Fruit fly (Drosophila melanogaster): ENCODE data around the gene mEFTs.

DNA sequence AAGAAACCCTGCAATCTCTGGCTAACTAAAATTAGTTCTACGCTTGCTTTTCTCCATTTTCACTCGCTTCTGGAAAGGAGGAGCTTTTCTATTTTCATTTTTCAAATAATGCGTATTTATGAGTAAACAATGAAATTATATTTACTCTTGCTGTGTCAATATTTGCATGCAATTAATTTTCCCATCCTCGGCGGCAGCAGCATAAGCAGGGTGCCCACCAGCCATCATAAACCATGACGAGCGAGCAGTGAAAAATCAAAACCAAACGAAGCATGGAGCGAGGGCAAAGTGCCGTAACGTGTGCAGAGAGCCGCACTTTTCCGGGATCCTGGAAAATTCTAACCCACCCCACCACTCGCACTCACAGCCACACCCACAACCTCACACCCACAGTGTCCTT is 32.9 kb upstream of the mEFTs start:
- TF ChIP-seq ttk (optimal IDR thresholded peaks at IDR 0.05) (no peak), insv (optimal IDR thresholded peaks at IDR 0.05) (no peak), h (optimal IDR thresholded peaks at IDR 0.05) (no peak), Sin3A (optimal IDR thresholded peaks at IDR 0.05) (no peak), psq (optimal IDR thresholded peaks at IDR 0.05) (no peak), Myc (optimal IDR thresholded peaks at IDR 0.05) (no peak)

Data from Kc167 (cell line).